Fruit fly (Drosophila melanogaster) whole organism, wandering third instar larva: Measurements from ENCODE around the gene UQCR-C1.

ENCODE experiments used
- Abd-B ChIP-seq: fragments of >200 bp; optimal IDR thresholded peaks from 2 replicates; lab custom pipeline; 2017; ENCODE audit warnings: missing biosample characterization, missing genetic modification characterization
- CG32264 ChIP-seq: fragments of 200-800 bp; sonication (Bioruptor generic); optimal IDR thresholded peaks from 2 replicates; lab custom pipeline; 2016; ENCODE audit warnings: missing biosample characterization, missing genetic modification characterization
- CG9705 ChIP-seq: fragments of 200-800 bp; sonication (Bioruptor generic); optimal IDR thresholded peaks from 2 replicates; lab custom pipeline; 2018; ENCODE audit warnings: missing biosample characterization, mild to moderate bottlenecking, missing genetic modification characterization
- CrebA ChIP-seq: fragments of 200-800 bp; sonication (Bioruptor generic); optimal IDR thresholded peaks from 2 replicates; lab custom pipeline; 2016; ENCODE audit warnings: missing biosample characterization, mild to moderate bottlenecking, missing genetic modification characterization, borderline replicate concordance
- Dfd ChIP-seq: fragments of >200 bp; optimal IDR thresholded peaks from 2 replicates; lab custom pipeline; 2017; ENCODE audit warnings: missing biosample characterization, missing genetic modification characterization
- Dif ChIP-seq: fragments of 200-275, 200-300 bp; sonication (Bioruptor generic); optimal IDR thresholded peaks from 2 replicates; lab custom pipeline; 2018; ENCODE audit warnings: missing biosample characterization, missing genetic modification characterization; ENCODE audit not compliant: partially characterized antibody
- GATAd ChIP-seq: sonication (Bioruptor generic); optimal IDR thresholded peaks from 2 replicates; lab custom pipeline; 2016; ENCODE audit warnings: missing biosample characterization, missing genetic modification characterization
- HLH106 ChIP-seq: fragments of 200-800 bp; optimal IDR thresholded peaks from 3 replicates; lab custom pipeline; 2019; ENCODE audit warnings: missing biosample characterization, mild to moderate bottlenecking, missing genetic modification characterization, moderate library complexity
- Hnf4 ChIP-seq: fragments of 200-800 bp; sonication (Bioruptor generic); optimal IDR thresholded peaks from 2 replicates; lab custom pipeline; 2016; ENCODE audit warnings: missing biosample characterization, mild to moderate bottlenecking, missing genetic modification characterization
- Hr78 ChIP-seq: fragments of >200 bp; optimal IDR thresholded peaks from 2 replicates; lab custom pipeline; 2017; ENCODE audit warnings: missing biosample characterization, missing genetic modification characterization
- Hr83 ChIP-seq: fragments of 200-300 bp; sonication (Bioruptor generic); optimal IDR thresholded peaks from 2 replicates; lab custom pipeline; 2016; ENCODE audit warnings: missing biosample characterization, mild to moderate bottlenecking, missing genetic modification characterization, moderate library complexity; ENCODE audit not compliant: poor library complexity, severe bottlenecking
- Jra ChIP-seq: sonication (Bioruptor generic); optimal IDR thresholded peaks from 2 replicates; lab custom pipeline; 2016; ENCODE audit warnings: missing biosample characterization, missing genetic modification characterization
- Mio ChIP-seq: sonication (Bioruptor generic); optimal IDR thresholded peaks from 2 replicates; lab custom pipeline; 2016; ENCODE audit warnings: missing biosample characterization, missing genetic modification characterization
- Myc ChIP-seq: fragments of >200 bp; optimal IDR thresholded peaks from 2 replicates; lab custom pipeline; 2017
- N ChIP-seq: fragments of >200 bp; optimal IDR thresholded peaks from 2 replicates; lab custom pipeline; 2018; ENCODE audit warnings: missing biosample characterization, missing external identifiers, missing genetic modification characterization
- OdsH ChIP-seq: fragments of 200-800 bp; sonication (Bioruptor generic); optimal IDR thresholded peaks from 2 replicates; lab custom pipeline; 2016; ENCODE audit warnings: missing biosample characterization, mild to moderate bottlenecking, missing genetic modification characterization
- Rel ChIP-seq, 2 experiments: fragments of 200-800 bp; sonication (Bioruptor generic) in 1 of 2; optimal IDR thresholded peaks; 2 replicates in 1 of 2; 3 replicates in 1 of 2; lab custom pipeline; 2016 to 2019; ENCODE audit warnings: mild to moderate bottlenecking in 2 of 2, missing biosample characterization in 2 of 2, missing genetic modification characterization in 2 of 2, moderate library complexity in 1 of 2
- Sp1 ChIP-seq: fragments of 200-800 bp; sonication (Bioruptor generic); optimal IDR thresholded peaks from 3 replicates; lab custom pipeline; 2019; ENCODE audit warnings: missing biosample characterization, mild to moderate bottlenecking, missing genetic modification characterization, moderate library complexity
- Vsx2 ChIP-seq: fragments of 200-300, 225-300 bp; sonication (Bioruptor generic); optimal IDR thresholded peaks from 2 replicates; lab custom pipeline; 2018; ENCODE audit warnings: missing biosample characterization, missing genetic modification characterization; ENCODE audit not compliant: partially characterized antibody
- br ChIP-seq: fragments of 200-800 bp; sonication (Bioruptor generic); optimal IDR thresholded peaks from 2 replicates; lab custom pipeline; 2016; ENCODE audit warnings: missing biosample characterization, missing genetic modification characterization
- brk ChIP-seq: fragments of 200-800 bp; sonication (Bioruptor generic); optimal IDR thresholded peaks from 2 replicates; lab custom pipeline; 2016; ENCODE audit warnings: missing biosample characterization, mild to moderate bottlenecking, missing genetic modification characterization
- dl ChIP-seq, 2 experiments: fragments of 175-275, 200-275 bp in 1 of 2; fragments of 200-275 bp in 1 of 2; sonication (Bioruptor generic); optimal IDR thresholded peaks; lab custom pipeline; 2018; ENCODE audit warnings: mild to moderate bottlenecking in 2 of 2, missing biosample characterization in 2 of 2, missing genetic modification characterization in 2 of 2, moderate library complexity in 2 of 2; ENCODE audit not compliant: partially characterized antibody in 2 of 2, insufficient read depth in 1 of 2
- dmrt93B ChIP-seq: fragments of 200-800 bp; sonication (Bioruptor generic); optimal IDR thresholded peaks from 2 replicates; lab custom pipeline; 2018; ENCODE audit warnings: missing biosample characterization, mild to moderate bottlenecking, missing genetic modification characterization
- dsf ChIP-seq: sonication (Bioruptor generic); optimal IDR thresholded peaks from 2 replicates; lab custom pipeline; 2016; ENCODE audit warnings: missing biosample characterization, missing genetic modification characterization, borderline replicate concordance
- ey ChIP-seq: fragments of 200-800 bp; sonication (Bioruptor generic); optimal IDR thresholded peaks from 2 replicates; lab custom pipeline; 2016; ENCODE audit warnings: missing biosample characterization, missing genetic modification characterization
- foxo ChIP-seq, 2 experiments: fragments of 200-800 bp; sonication (Bioruptor generic); optimal IDR thresholded peaks; 2 replicates in 1 of 2; 3 replicates in 1 of 2; lab custom pipeline; 2016 to 2017; ENCODE audit warnings: missing biosample characterization in 2 of 2, missing genetic modification characterization in 2 of 2
- fru ChIP-seq: fragments of 200-800 bp; sonication (Bioruptor generic); optimal IDR thresholded peaks from 3 replicates; lab custom pipeline; 2016; ENCODE audit warnings: missing biosample characterization, mild to moderate bottlenecking, missing genetic modification characterization
- h ChIP-seq: fragments of 200-800 bp; sonication (Bioruptor generic); optimal IDR thresholded peaks from 3 replicates; lab custom pipeline; 2016; ENCODE audit warnings: missing biosample characterization, mild to moderate bottlenecking, missing genetic modification characterization
- jim ChIP-seq: fragments of 175-275, 200-325 bp; sonication (Bioruptor generic); optimal IDR thresholded peaks from 2 replicates; lab custom pipeline; 2016; ENCODE audit warnings: missing biosample characterization, mild to moderate bottlenecking, missing genetic modification characterization
- lola ChIP-seq: fragments of >200 bp; optimal IDR thresholded peaks from 2 replicates; lab custom pipeline; 2017; ENCODE audit warnings: missing biosample characterization, missing genetic modification characterization
- pan ChIP-seq: fragments of >200 bp; optimal IDR thresholded peaks from 2 replicates; lab custom pipeline; 2017
- psq ChIP-seq: fragments of 200-800 bp; sonication (Bioruptor generic); optimal IDR thresholded peaks from 3 replicates; lab custom pipeline; 2017; ENCODE audit warnings: missing biosample characterization, mild to moderate bottlenecking, missing genetic modification characterization, moderate library complexity
- rgr ChIP-seq: fragments of 200-800 bp; sonication (Bioruptor generic); optimal IDR thresholded peaks from 3 replicates; lab custom pipeline; 2016; ENCODE audit warnings: missing biosample characterization, mild to moderate bottlenecking, missing genetic modification characterization
- sage ChIP-seq: fragments of 200-800 bp; sonication (Bioruptor generic); optimal IDR thresholded peaks from 2 replicates; lab custom pipeline; 2016; ENCODE audit warnings: missing biosample characterization, mild to moderate bottlenecking, missing genetic modification characterization
- sv ChIP-seq: fragments of 200-800 bp; sonication (Bioruptor generic); optimal IDR thresholded peaks from 3 replicates; lab custom pipeline; 2016; ENCODE audit warnings: missing biosample characterization, missing genetic modification characterization
- tai ChIP-seq: sonication (Bioruptor generic); optimal IDR thresholded peaks from 2 replicates; lab custom pipeline; 2016; ENCODE audit warnings: missing biosample characterization, missing genetic modification characterization
- usp ChIP-seq: fragments of >200 bp; optimal IDR thresholded peaks from 2 replicates; lab custom pipeline; 2017; ENCODE audit warnings: missing biosample characterization, missing genetic modification characterization
- woc ChIP-seq: sonication (Bioruptor generic); optimal IDR thresholded peaks from 2 replicates; lab custom pipeline; 2016; ENCODE audit warnings: missing biosample characterization, mild to moderate bottlenecking, missing genetic modification characterization

Gene UQCR-C1

dm6 chr3R:14903837-14904431 lies 13.9 kb downstream of the UQCR-C1 start, which contains the start of gene VhaPPA1-1:
Gene VhaPPA1-1, minus strand, starts transcription at chr3R:14904061.
- no peak for TF ChIP-seq jim
- TF ChIP-seq psq = no peak
- peak; percentile 39 for TF ChIP-seq h
- TF ChIP-seq rgr (GFP tag; lab: Kevin White, UChicago) = peak; percentile 0
- no peak for TF ChIP-seq sv (GFP tag; lab: Kevin White, UChicago)
- TF ChIP-seq woc (GFP tag; lab: Kevin White, UChicago) = peak; percentile 89
- no peak for TF ChIP-seq sage
- peak; percentile 99 for TF ChIP-seq Myc (lab: Kevin White, UChicago)
- peak in 1 of 2 experiments; percentile 20 for TF ChIP-seq foxo (GFP tag; optimal IDR thresholded peaks at IDR 0.05; lab: Kevin White, UChicago)
- TF ChIP-seq Sp1 = peak; percentile 32
- TF ChIP-seq HLH106 (tag; lab: Kevin White, UChicago) = peak; percentile 40
- TF ChIP-seq pan (lab: Kevin White, UChicago) = no peak

- TF ChIP-seq Myc (lab: Kevin White, UChicago) (no peak), Abd-B (GFP tag; lab: Kevin White, UChicago) (no peak), woc (GFP tag; lab: Kevin White, UChicago) (no peak), ey (GFP tag; lab: Kevin White, UChicago) (no peak), sage (no peak)
Measured at dm6 chr3R:14912449-14912987, 22.5 kb downstream of the UQCR-C1 start.

- TF ChIP-seq br (GFP tag; lab: Kevin White, UChicago) = no peak
- TF ChIP-seq sage = peak; percentile 22
- TF ChIP-seq lola = no peak
- peak; percentile 75 for TF ChIP-seq woc (GFP tag; lab: Kevin White, UChicago)
- TF ChIP-seq fru (GFP tag; lab: Kevin White, UChicago) = peak; percentile 77
- no peak for TF ChIP-seq CG32264 (GFP tag; lab: Kevin White, UChicago)
- peak; percentile 49 for TF ChIP-seq CG9705 (GFP tag; lab: Kevin White, UChicago)
- no peak for TF ChIP-seq Mio (GFP tag; lab: Kevin White, UChicago)
- TF ChIP-seq pan (lab: Kevin White, UChicago) = no peak
- peak; percentile 80 for TF ChIP-seq h
- no peak for TF ChIP-seq GATAd (GFP tag; lab: Kevin White, UChicago)
- no peak for TF ChIP-seq CrebA (GFP tag; lab: Kevin White, UChicago)
- TF ChIP-seq Vsx2 = peak; percentile 90
- TF ChIP-seq rgr (GFP tag; lab: Kevin White, UChicago) = peak; percentile 66
- no peak for TF ChIP-seq brk (GFP tag; lab: Kevin White, UChicago)
- no peak for TF ChIP-seq Dif
- no peak for TF ChIP-seq Hr78 (GFP tag; lab: Kevin White, UChicago)
- TF ChIP-seq Jra (GFP tag; lab: Kevin White, UChicago) = no peak
- no peak for TF ChIP-seq Rel (GFP tag; optimal IDR thresholded peaks at IDR 0.05; lab: Kevin White, UChicago)
- TF ChIP-seq Rel (tag; optimal IDR thresholded peaks at IDR 0.05; lab: Kevin White, UChicago) = peak; percentile 32
- TF ChIP-seq ey (GFP tag; lab: Kevin White, UChicago) = peak; percentile 61
- TF ChIP-seq Hnf4 (GFP tag; lab: Kevin White, UChicago) = no peak
- no peak for TF ChIP-seq sv (GFP tag; lab: Kevin White, UChicago)
- no peak for TF ChIP-seq dsf
- peak; percentile 71 for TF ChIP-seq OdsH
- TF ChIP-seq Hr83 = no peak
- peak in 1 of 2 experiments; percentile 84 for TF ChIP-seq foxo (GFP tag; optimal IDR thresholded peaks at IDR 0.05; lab: Kevin White, UChicago)
- TF ChIP-seq Dfd = no peak
- TF ChIP-seq dl (GFP tag; optimal IDR thresholded peaks at IDR 0.05; lab: Kevin White, UChicago; ENCODE audit: insufficient read depth in 1 of 2, partially characterized antibody in 2 of 2) = no peak
- no peak for TF ChIP-seq usp (GFP tag; lab: Kevin White, UChicago)
- no peak for TF ChIP-seq N
- peak; percentile 37 for TF ChIP-seq tai (GFP tag; lab: Kevin White, UChicago)
- no peak for TF ChIP-seq jim
- peak; percentile 77 for TF ChIP-seq psq
- peak; percentile 79 for TF ChIP-seq HLH106 (tag; lab: Kevin White, UChicago)
- peak; percentile 84 for TF ChIP-seq Sp1
- TF ChIP-seq dmrt93B = peak; percentile 67
- TF ChIP-seq Myc (lab: Kevin White, UChicago) = no peak
- no peak for TF ChIP-seq Abd-B (GFP tag; lab: Kevin White, UChicago)
Measured at dm6 chr3R:14917927-14918829, 28.1 kb downstream of the UQCR-C1 start, which contains the start of gene Sdr. Gene Sdr, plus strand, starts transcription at chr3R:14918628.
